Worm (Caenorhabditis elegans): Measurements from ENCODE around the gene Y66D12A.16.

Gene Y66D12A.16

DNA sequence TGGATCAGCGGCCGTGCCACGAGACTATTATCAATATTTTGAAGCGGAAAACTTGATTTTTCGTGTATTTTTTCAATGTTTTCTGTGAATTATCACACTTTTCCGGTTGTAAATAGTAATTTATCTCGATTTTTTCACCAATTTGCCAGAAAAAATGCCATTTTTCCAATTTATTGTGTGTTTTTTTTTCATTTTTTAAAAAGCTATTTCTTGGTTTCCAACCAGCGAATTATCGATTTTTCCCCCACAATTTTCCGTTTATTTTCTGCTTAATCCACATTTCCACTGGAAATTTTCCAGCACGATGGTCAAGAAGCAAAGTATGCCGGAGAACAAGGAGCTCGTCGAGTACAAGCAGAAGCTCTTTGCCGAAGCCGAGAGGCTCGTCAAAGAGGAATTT lies 44.5 kb downstream of the Y66D12A.16 start, which contains the start of gene psme-3:
TSS of gene psme-3 (plus strand) at position 301 of the 400 bp plus-strand sequence.
- TF ChIP-seq hnd-1 (tag; optimal IDR thresholded peaks at IDR 0.05) (no peak), tbx-37 (GFP tag; conservative IDR thresholded peaks at IDR 0.05) (no peak), sea-1 (GFP tag; conservative IDR thresholded peaks at IDR 0.05) (no peak), ceh-13 (GFP tag; optimal IDR thresholded peaks at IDR 0.05) (no peak), flt-1 (GFP tag; IDR thresholded peaks at IDR 0.05) (no peak), B0310.2 (tag; optimal IDR thresholded peaks at IDR 0.05) (no peak), scrt-1 (GFP tag; IDR thresholded peaks at IDR 0.05) (no peak), aly-1 (tag; optimal IDR thresholded peaks at IDR 0.05) (no peak), hmbx-1 (tag; optimal IDR thresholded peaks at IDR 0.05) (no peak), F13C5.2 (tag; optimal IDR thresholded peaks at IDR 0.05) (no peak), hmg-4 (GFP tag; optimal IDR thresholded peaks at IDR 0.05) (no peak), tbx-11 (GFP tag; IDR thresholded peaks at IDR 0.05) (no peak)

DNA sequence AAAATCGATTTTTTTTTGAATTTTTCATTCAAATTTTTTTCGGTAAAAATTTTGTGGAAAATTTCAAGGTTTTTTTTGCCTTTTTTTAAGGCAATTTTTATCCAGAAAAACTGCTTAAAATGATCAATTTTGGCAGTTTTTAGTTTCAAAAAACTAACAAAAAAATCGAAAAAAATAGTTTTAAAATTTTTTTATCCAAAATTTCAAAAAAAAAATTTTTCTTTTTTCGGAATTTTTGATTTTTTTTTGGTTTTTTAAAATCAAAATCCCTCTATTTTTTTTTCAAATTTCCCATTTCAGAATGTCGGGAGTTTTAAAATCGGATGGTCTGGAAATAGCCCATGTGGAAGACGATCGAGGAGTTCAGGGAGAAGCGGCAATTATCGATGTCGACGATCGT lies 50.6 kb downstream of the Y66D12A.16 start, which contains the start of gene Y66D12A.8:
TSS of gene Y66D12A.8 (plus strand) at position 301 of the 400 bp plus-strand sequence.
- peak; percentile 36 for TF ChIP-seq ama-1 (optimal IDR thresholded peaks at IDR 0.05)
- TF ChIP-seq hmbx-1 (tag; optimal IDR thresholded peaks at IDR 0.05), result no peak
